Worm (Caenorhabditis elegans) whole organism, L1 larva: ENCODE data around the gene F10C2.3.

Source experiments
- C04F5.9 ChIP-seq: sonication (generic microtip); optimal IDR thresholded peaks from 2 replicates; lab custom pipeline; 2016; ENCODE audit warnings: missing genetic modification characterization, missing compliant biosample characterization
- C34B4.2 ChIP-seq: sonication (generic microtip); optimal IDR thresholded peaks from 2 replicates; lab custom pipeline; 2017; ENCODE audit warnings: mild to moderate bottlenecking, missing genetic modification characterization, missing compliant biosample characterization
- F16B12.6 ChIP-seq: fragments of 150-350 bp; optimal IDR thresholded peaks from 2 replicates; lab custom pipeline; 2014; ENCODE audit warnings: missing biosample characterization, missing genetic modification characterization
- alr-1 ChIP-seq: fragments of 200-800 bp; sonication (Bioruptor generic); optimal IDR thresholded peaks from 2 replicates; lab custom pipeline; 2018; ENCODE audit warnings: borderline replicate concordance, mild to moderate bottlenecking, missing genetic modification characterization, missing compliant biosample characterization
- aly-2 ChIP-seq: fragments of 150-350 bp; optimal IDR thresholded peaks from 2 replicates; lab custom pipeline; 2014; ENCODE audit warnings: missing biosample characterization, missing genetic modification characterization
- ama-1 ChIP-seq: fragments of 150-350 bp; optimal IDR thresholded peaks from 2 replicates; lab custom pipeline; 2014
- blmp-1 ChIP-seq: fragments of 150-350 bp; optimal IDR thresholded peaks from 2 replicates; lab custom pipeline; 2014; ENCODE audit warnings: missing biosample characterization, missing genetic modification characterization
- ceh-8 ChIP-seq: fragments of 200-800 bp; sonication (Bioruptor generic); optimal IDR thresholded peaks from 2 replicates; lab custom pipeline; 2018; ENCODE audit warnings: mild to moderate bottlenecking, missing genetic modification characterization, moderate library complexity, missing compliant biosample characterization
- ceh-82 ChIP-seq, 3 experiments: fragments of 150-350 bp in 1 of 3; sonication (generic microtip) in 2 of 3; optimal IDR thresholded peaks; 2 replicates each; lab custom pipeline; 2014 to 2017; ENCODE audit warnings: missing biosample characterization in 3 of 3, missing genetic modification characterization in 3 of 3
- ceh-90 ChIP-seq: sonication (generic microtip); optimal IDR thresholded peaks from 2 replicates; lab custom pipeline; 2016; ENCODE audit warnings: missing genetic modification characterization, missing compliant biosample characterization
- ces-1 ChIP-seq: fragments of 150-350 bp; optimal IDR thresholded peaks from 2 replicates; lab custom pipeline; 2014; ENCODE audit warnings: missing biosample characterization, missing genetic modification reagents, missing genetic modification characterization
- dsc-1 ChIP-seq: sonication (generic microtip); optimal IDR thresholded peaks from 2 replicates; lab custom pipeline; 2016; ENCODE audit warnings: mild to moderate bottlenecking, missing genetic modification characterization, missing compliant biosample characterization
- efl-3 ChIP-seq: fragments of 200-800 bp; sonication (Bioruptor generic); optimal IDR thresholded peaks from 2 replicates; lab custom pipeline; 2018; ENCODE audit warnings: mild to moderate bottlenecking, missing genetic modification characterization, missing compliant biosample characterization
- egl-13 ChIP-seq: sonication (generic microtip); optimal IDR thresholded peaks from 2 replicates; lab custom pipeline; 2016; ENCODE audit warnings: missing genotype, missing genetic modification reagents, missing genetic modification characterization, missing compliant biosample characterization
- ets-5 ChIP-seq: fragments of 200-800 bp; sonication (Bioruptor generic); IDR thresholded peaks from 2 replicates; pipeline ENCODE4 v1.3.6; 2022; ENCODE audit warnings: missing genetic modification characterization, missing compliant biosample characterization
- fkh-4 ChIP-seq: sonication (generic microtip); optimal IDR thresholded peaks from 2 replicates; lab custom pipeline; 2016; ENCODE audit warnings: missing compliant biosample characterization, missing genetic modification characterization, borderline replicate concordance
- fkh-8 ChIP-seq: sonication (generic microtip); optimal IDR thresholded peaks from 2 replicates; lab custom pipeline; 2016; ENCODE audit warnings: mild to moderate bottlenecking, missing genetic modification characterization, missing compliant biosample characterization
- grh-1 ChIP-seq: fragments of 200-800 bp; sonication (Bioruptor generic); IDR thresholded peaks from 2 replicates; pipeline ENCODE4 v1.3.6; 2022; ENCODE audit warnings: missing genetic modification reagents, missing genetic modification characterization, missing compliant biosample characterization
- hlh-17 ChIP-seq: fragments of 200-800 bp; sonication (Bioruptor generic); optimal IDR thresholded peaks from 2 replicates; lab custom pipeline; 2018; ENCODE audit warnings: missing genetic modification characterization, mild to moderate bottlenecking, missing compliant biosample characterization, moderate library complexity, borderline replicate concordance
- hpl-2 ChIP-seq: fragments of 150-350 bp; optimal IDR thresholded peaks from 2 replicates; lab custom pipeline; 2014; ENCODE audit warnings: missing biosample characterization, missing genetic modification reagents, missing genetic modification characterization
- jun-1 ChIP-seq: fragments of 150-350 bp; optimal IDR thresholded peaks from 2 replicates; lab custom pipeline; 2014; ENCODE audit warnings: missing biosample characterization, missing genetic modification reagents, missing genetic modification characterization
- lin-14 ChIP-seq: fragments of 200-800 bp; sonication (Bioruptor generic); optimal IDR thresholded peaks from 2 replicates; lab custom pipeline; 2018; ENCODE audit warnings: mild to moderate bottlenecking, missing genetic modification characterization, moderate library complexity, missing compliant biosample characterization
- lin-15B ChIP-seq: fragments of 150-350 bp; sonication (generic microtip); optimal IDR thresholded peaks from 3 replicates; lab custom pipeline; 2014; ENCODE audit warnings: missing biosample characterization, missing genetic modification characterization
- lin-35 ChIP-seq, 2 experiments: fragments of 150-350 bp; optimal IDR thresholded peaks; 2 replicates each; lab custom pipeline; 2014; ENCODE audit warnings: missing biosample characterization in 2 of 2, missing genetic modification characterization in 2 of 2, missing genetic modification reagents in 2 of 2
- mab-9 ChIP-seq: fragments of 200-800 bp; sonication (Bioruptor generic); IDR thresholded peaks from 2 replicates; pipeline ENCODE4 v1.3.6; 2022; ENCODE audit warnings: missing genetic modification reagents, missing genetic modification characterization, missing compliant biosample characterization
- mdl-1 ChIP-seq, 2 experiments: fragments of 150-350 bp; optimal IDR thresholded peaks; 2 replicates each; lab custom pipeline; 2014 to 2017; ENCODE audit warnings: missing biosample characterization in 2 of 2, missing genetic modification characterization in 2 of 2, inconsistent platforms in 1 of 2
- mef-2 ChIP-seq: fragments of 150-350 bp; optimal IDR thresholded peaks from 2 replicates; lab custom pipeline; 2014; ENCODE audit warnings: missing biosample characterization, missing genetic modification characterization
- nhr-12 ChIP-seq: sonication (generic microtip); optimal IDR thresholded peaks from 2 replicates; lab custom pipeline; 2017; ENCODE audit warnings: missing biosample characterization, missing genetic modification characterization
- nhr-20 ChIP-seq: sonication (generic microtip); optimal IDR thresholded peaks from 2 replicates; lab custom pipeline; 2016; ENCODE audit warnings: mild to moderate bottlenecking, missing genetic modification characterization, missing compliant biosample characterization
- nhr-237 ChIP-seq: fragments of 150-350 bp; optimal IDR thresholded peaks from 2 replicates; lab custom pipeline; 2014; ENCODE audit warnings: missing biosample characterization, missing genetic modification characterization
- nhr-28 ChIP-seq: fragments of 150-350 bp; optimal IDR thresholded peaks from 2 replicates; lab custom pipeline; 2014; ENCODE audit warnings: missing biosample characterization, missing genetic modification characterization
- nhr-76 ChIP-seq: sonication (generic microtip); optimal IDR thresholded peaks from 2 replicates; lab custom pipeline; 2017; ENCODE audit warnings: missing biosample characterization, missing genetic modification characterization
- nhr-77 ChIP-seq: fragments of 150-350 bp; optimal IDR thresholded peaks from 2 replicates; lab custom pipeline; 2014; ENCODE audit warnings: missing biosample characterization, missing genetic modification characterization
- nhr-84 ChIP-seq: sonication (generic microtip); optimal IDR thresholded peaks from 2 replicates; lab custom pipeline; 2017; ENCODE audit warnings: missing biosample characterization, missing genetic modification characterization
- nhr-90 ChIP-seq: sonication (generic microtip); optimal IDR thresholded peaks from 2 replicates; lab custom pipeline; 2016; ENCODE audit warnings: mild to moderate bottlenecking, missing genetic modification characterization, missing compliant biosample characterization; ENCODE audit not compliant: poor library complexity
- pag-3 ChIP-seq: sonication (generic microtip); optimal IDR thresholded peaks from 2 replicates; lab custom pipeline; 2017; ENCODE audit warnings: missing genetic modification characterization, mild to moderate bottlenecking, missing compliant biosample characterization, antibody characterized with exemption, borderline replicate concordance; ENCODE audit not compliant: insufficient read depth
- pax-3 ChIP-seq: fragments of 200-800 bp; sonication (Bioruptor generic); optimal IDR thresholded peaks from 2 replicates; lab custom pipeline; 2018; ENCODE audit warnings: mild to moderate bottlenecking, missing genetic modification characterization, moderate library complexity, missing compliant biosample characterization
- rnt-1 ChIP-seq: sonication (generic microtip); optimal IDR thresholded peaks from 2 replicates; lab custom pipeline; 2016; ENCODE audit warnings: mild to moderate bottlenecking, missing genetic modification characterization, moderate library complexity, missing compliant biosample characterization
- skn-1 ChIP-seq: fragments of 150-350 bp; optimal IDR thresholded peaks from 2 replicates; lab custom pipeline; 2014; ENCODE audit warnings: missing biosample characterization, missing genetic modification characterization
- snpc-4 ChIP-seq: fragments of 150-350 bp; optimal IDR thresholded peaks from 2 replicates; lab custom pipeline; 2014; ENCODE audit warnings: missing biosample characterization, missing genetic modification characterization
- snu-23 ChIP-seq: sonication (generic microtip); optimal IDR thresholded peaks from 2 replicates; lab custom pipeline; 2016; ENCODE audit warnings: missing genetic modification characterization, missing compliant biosample characterization
- sox-4 ChIP-seq: sonication (generic microtip); optimal IDR thresholded peaks from 2 replicates; lab custom pipeline; 2016; ENCODE audit warnings: missing genetic modification characterization, missing compliant biosample characterization
- sptf-1 ChIP-seq: fragments of 150-350 bp; optimal IDR thresholded peaks from 2 replicates; lab custom pipeline; 2014; ENCODE audit warnings: missing biosample characterization, missing genetic modification characterization
- sup-37 ChIP-seq: fragments of 200-800 bp; sonication (Bioruptor generic); optimal IDR thresholded peaks from 2 replicates; lab custom pipeline; 2018; ENCODE audit warnings: mild to moderate bottlenecking, missing genetic modification characterization, missing compliant biosample characterization
- tbx-2 ChIP-seq: sonication (generic microtip); optimal IDR thresholded peaks from 2 replicates; lab custom pipeline; 2016; ENCODE audit warnings: missing genetic modification characterization, missing compliant biosample characterization
- unc-130 ChIP-seq: fragments of 150-350 bp; optimal IDR thresholded peaks from 2 replicates; lab custom pipeline; 2017; ENCODE audit warnings: missing biosample characterization, missing genetic modification characterization, inconsistent platforms
- unc-86 ChIP-seq: sonication (generic microtip); optimal IDR thresholded peaks from 2 replicates; lab custom pipeline; 2016; ENCODE audit warnings: missing genetic modification characterization, missing compliant biosample characterization
- vab-15 ChIP-seq: sonication (generic microtip); optimal IDR thresholded peaks from 2 replicates; lab custom pipeline; 2017; ENCODE audit warnings: missing genotype, mild to moderate bottlenecking, missing genetic modification characterization, missing compliant biosample characterization
- xbp-1 ChIP-seq: sonication (generic microtip); optimal IDR thresholded peaks from 2 replicates; lab custom pipeline; 2016; ENCODE audit warnings: missing genetic modification characterization, missing compliant biosample characterization
- ztf-11 ChIP-seq, 2 experiments: sonication (generic microtip); optimal IDR thresholded peaks; 2 replicates each; lab custom pipeline; 2016 to 2017; ENCODE audit warnings: missing genetic modification characterization in 2 of 2, missing biosample characterization in 1 of 2, missing compliant biosample characterization in 1 of 2

Gene F10C2.3

ce11 chrV:11993706-11994345 lies 26.3 kb upstream of the F10C2.3 start, which contains the start of the genes cyl-1 and C52E4.7 (continued):
- TF ChIP-seq ztf-11 (tag; optimal IDR thresholded peaks at IDR 0.05; lab: Kevin White, UChicago) (no peak), nhr-90 (tag; lab: Kevin White, UChicago) (no peak), pax-3 (tag; lab: Kevin White, UChicago) (no peak), aly-2 (no peak), vab-15 (tag; lab: Kevin White, UChicago) (no peak), ces-1 (GFP tag; lab: Kevin White, UChicago) (no peak), nhr-28 (tag; lab: Kevin White, UChicago) (no peak), fkh-4 (no peak), nhr-237 (tag; lab: Kevin White, UChicago) (no peak), unc-86 (tag; lab: Kevin White, UChicago) (no peak), unc-130 (tag; lab: Kevin White, UChicago) (peak; percentile 41), rnt-1 (tag; lab: Kevin White, UChicago) (peak; percentile 26), fkh-8 (peak; percentile 53), C04F5.9 (tag; lab: Kevin White, UChicago) (no peak), ceh-90 (tag; lab: Kevin White, UChicago) (no peak), grh-1 (GFP tag; lab: Robert Waterston, UW) (no peak), sptf-1 (tag; lab: Kevin White, UChicago) (no peak), pag-3 (tag; lab: Kevin White, UChicago) (no peak), mef-2 (tag; lab: Kevin White, UChicago) (no peak), nhr-77 (tag; lab: Kevin White, UChicago) (no peak), skn-1 (tag; lab: Kevin White, UChicago) (peak; percentile 76), ets-5 (GFP tag; lab: Robert Waterston, UW) (no peak), C34B4.2 (tag; lab: Kevin White, UChicago) (no peak), nhr-84 (tag; lab: Kevin White, UChicago) (no peak), lin-35 (GFP tag; optimal IDR thresholded peaks at IDR 0.05; lab: Kevin White, UChicago) (peak; percentile 69 to 81), hlh-17 (no peak), jun-1 (tag; lab: Kevin White, UChicago) (no peak), ceh-82 (tag; optimal IDR thresholded peaks at IDR 0.05; lab: Kevin White, UChicago) (peak in 2 of 3 experiments; percentile 35 to 40), nhr-12 (no peak), ceh-8 (GFP tag; lab: Kevin White, UChicago) (no peak), blmp-1 (peak; percentile 72), lin-15B (peak; percentile 57), nhr-76 (tag; lab: Kevin White, UChicago) (no peak), ama-1 (no peak), efl-3 (no peak), snpc-4 (tag; lab: Kevin White, UChicago) (peak; percentile 59), xbp-1 (tag; lab: Kevin White, UChicago) (peak; percentile 46), nhr-20 (tag; lab: Kevin White, UChicago) (peak; percentile 52), mdl-1 (tag; optimal IDR thresholded peaks at IDR 0.05; lab: Kevin White, UChicago) (peak in 1 of 2 experiments; percentile 48), lin-14 (peak; percentile 56), tbx-2 (peak; percentile 34), egl-13 (no peak), alr-1 (tag; lab: Kevin White, UChicago) (no peak), sup-37 (GFP tag; lab: Kevin White, UChicago) (no peak), hpl-2 (GFP tag; lab: Kevin White, UChicago) (no peak), snu-23 (GFP tag; lab: Kevin White, UChicago) (peak; percentile 63), dsc-1 (no peak), sox-4 (no peak), F16B12.6 (tag; lab: Kevin White, UChicago) (peak; percentile 91), mab-9 (GFP tag; lab: Robert Waterston, UW) (no peak)
